Fruit fly (Drosophila melanogaster): ENCODE data around the gene Mettl3.
A peak's percentile ranks its signal among the peaks of the same experiment; 100 is the strongest.

Gene Mettl3

dm6 chr3R:23995460-23995859 lies 36.5 kb upstream of the Mettl3 start, which contains the start of gene CG33108 (continued):
- TF ChIP-seq lbe (GFP tag; optimal IDR thresholded peaks at IDR 0.05) (no peak), tna (GFP tag; IDR thresholded peaks at IDR 0.05; ENCODE audit: partially characterized antibody) (peak; percentile 14; the same call in 1 of the 2 replicates), CG43689 (GFP tag; IDR thresholded peaks at IDR 0.05) (no peak), CG12155 (GFP tag; optimal IDR thresholded peaks at IDR 0.05) (no peak), CG11456 (GFP tag; IDR thresholded peaks at IDR 0.05) (no peak), CG1647 (GFP tag; optimal IDR thresholded peaks at IDR 0.05) (no peak), pnt (GFP tag; optimal IDR thresholded peaks at IDR 0.05) (no peak), fd3F (GFP tag; optimal IDR thresholded peaks at IDR 0.05) (no peak), ara (GFP tag; IDR thresholded peaks at IDR 0.05) (no peak), Adf1 (GFP tag; IDR thresholded peaks at IDR 0.05) (no peak), pho (GFP tag; optimal IDR thresholded peaks at IDR 0.05) (no peak), yki (optimal IDR thresholded peaks at IDR 0.05) (no peak), BEAF-32 (GFP tag; optimal IDR thresholded peaks at IDR 0.05) (peak; percentile 7), CG14441 (GFP tag; IDR thresholded peaks at IDR 0.05) (no peak), Fer1 (GFP tag; optimal IDR thresholded peaks at IDR 0.05) (no peak), Xrp1 (GFP tag; IDR thresholded peaks at IDR 0.05) (no peak), CG6813 (GFP tag; optimal IDR thresholded peaks at IDR 0.05) (no peak), row (GFP tag; IDR thresholded peaks at IDR 0.05) (peak; percentile 50; the same call in 2 of the 3 replicates), slou (GFP tag; optimal IDR thresholded peaks at IDR 0.05) (no peak), Optix (GFP tag; IDR thresholded peaks at IDR 0.05) (no peak), CG16863 (GFP tag; optimal IDR thresholded peaks at IDR 0.05) (no peak), ems (GFP tag; optimal IDR thresholded peaks at IDR 0.05) (no peak), bcd (GFP tag; optimal IDR thresholded peaks at IDR 0.05) (no peak), inv (GFP tag; IDR thresholded peaks at IDR 0.05; ENCODE audit: partially characterized antibody) (no peak), B-H1 (GFP tag; IDR thresholded peaks at IDR 0.05) (no peak), CG33213 (GFP tag; optimal IDR thresholded peaks at IDR 0.05) (no peak), CG6175 (GFP tag; IDR thresholded peaks at IDR 0.05) (no peak), en (GFP tag; optimal IDR thresholded peaks at IDR 0.05) (no peak), esg (GFP tag; conservative IDR thresholded peaks at IDR 0.05) (no peak), lola (GFP tag; optimal IDR thresholded peaks at IDR 0.05) (no peak), Rx (GFP tag; IDR thresholded peaks at IDR 0.05) (no peak), h (optimal IDR thresholded peaks at IDR 0.05) (no peak), CG10565 (GFP tag; optimal IDR thresholded peaks at IDR 0.05) (no peak), seq (GFP tag; IDR thresholded peaks at IDR 0.05) (no peak), hbn (GFP tag; IDR thresholded peaks at IDR 0.05; ENCODE audit: partially characterized antibody) (no peak), tio (GFP tag; optimal IDR thresholded peaks at IDR 0.05) (no peak), Aef1 (GFP tag; IDR thresholded peaks at IDR 0.05) (no peak), bigmax (GFP tag; optimal IDR thresholded peaks at IDR 0.05) (no peak), CG18599 (GFP tag; optimal IDR thresholded peaks at IDR 0.05) (no peak), CG18619 (GFP tag; optimal IDR thresholded peaks at IDR 0.05) (no peak), Dbx (GFP tag; IDR thresholded peaks at IDR 0.05) (no peak), CG11093 (GFP tag; IDR thresholded peaks at IDR 0.05) (no peak), CG15479 (GFP tag; optimal IDR thresholded peaks at IDR 0.05) (no peak), Oli (tag; optimal IDR thresholded peaks at IDR 0.05) (no peak), wor (GFP tag; IDR thresholded peaks at IDR 0.05) (no peak), rib (GFP tag; IDR thresholded peaks at IDR 0.05) (no peak), CG7271 (tag; optimal IDR thresholded peaks at IDR 0.05) (no peak), CG13775 (GFP tag; optimal IDR thresholded peaks at IDR 0.05) (no peak), Bgb (GFP tag; IDR thresholded peaks at IDR 0.05; ENCODE audit: partially characterized antibody) (peak; percentile 24; the same call in 1 of the 2 replicates), CG14860 (GFP tag; IDR thresholded peaks at IDR 0.05; ENCODE audit: partially characterized antibody) (no peak), kah (GFP tag; optimal IDR thresholded peaks at IDR 0.05) (no peak), pros (GFP tag; optimal IDR thresholded peaks at IDR 0.05) (no peak)

Data from whole organism, embryonic.